Fruit fly (Drosophila melanogaster): Measurements from ENCODE around the gene CG11755.

The CG11755 gene

dm6 chr3R:8664699-8665340 is 11.9 kb upstream of the CG11755 start:
- no peak for TF ChIP-seq noc (tag; optimal IDR thresholded peaks at IDR 0.05)

- TF ChIP-seq noc (tag; optimal IDR thresholded peaks at IDR 0.05), result no peak
Observed at dm6 chr3R:8667568-8667967, 9.1 kb upstream of the CG11755 start, which contains the start of gene CG8036. CG8036 (plus strand) TSS chr3R:8667868.

dm6 chr3R:8668024-8668856 is 8.5 kb upstream of the CG11755 start:
- TF ChIP-seq noc (tag; optimal IDR thresholded peaks at IDR 0.05), result peak; percentile 15

- peak; percentile 98 for TF ChIP-seq noc (tag; optimal IDR thresholded peaks at IDR 0.05)
Observed at dm6 chr3R:8669029-8669707, 7.5 kb upstream of the CG11755 start.

- TF ChIP-seq noc (tag; optimal IDR thresholded peaks at IDR 0.05), result no peak
Observed at dm6 chr3R:8669900-8670528, 6.7 kb upstream of the CG11755 start.

dm6 chr3R:8670529-8671491 is 5.9 kb upstream of the CG11755 start, which contains the start of gene p:
p (minus strand) TSS chr3R:8670684.
- TF ChIP-seq noc (tag; optimal IDR thresholded peaks at IDR 0.05), result peak; percentile 56

dm6 chr3R:8673803-8674234 is 2.9 kb upstream of the CG11755 start, which contains the start of gene mRpL19:
mRpL19 (plus strand) TSS chr3R:8674109.
- TF ChIP-seq noc (tag; optimal IDR thresholded peaks at IDR 0.05), result peak; percentile 55

- TF ChIP-seq noc (tag; optimal IDR thresholded peaks at IDR 0.05), result no peak
Observed at dm6 chr3R:8679934-8680333, 3.2 kb downstream of the CG11755 start, which contains the start of gene CG33325. CG33325 (minus strand) TSS chr3R:8680034.

- no peak for TF ChIP-seq noc (tag; optimal IDR thresholded peaks at IDR 0.05)
Observed at dm6 chr3R:8680611-8681010, 3.9 kb downstream of the CG11755 start.

- TF ChIP-seq noc (tag; optimal IDR thresholded peaks at IDR 0.05), result no peak
Observed at dm6 chr3R:8683280-8683679, 6.6 kb downstream of the CG11755 start.

dm6 chr3R:8684328-8685177 is 7.8 kb downstream of the CG11755 start, which contains the start of gene CG44227:
CG44227 (minus strand) TSS chr3R:8685176.
- no peak for TF ChIP-seq noc (tag; optimal IDR thresholded peaks at IDR 0.05)

dm6 chr3R:8686446-8686845 is 9.7 kb downstream of the CG11755 start:
- no peak for TF ChIP-seq noc (tag; optimal IDR thresholded peaks at IDR 0.05)

- TF ChIP-seq noc (tag; optimal IDR thresholded peaks at IDR 0.05), result no peak
Observed at dm6 chr3R:8694110-8694826, 17.6 kb downstream of the CG11755 start.

All from whole organism, larva.